Worm (Caenorhabditis elegans): ENCODE measurements around the gene F36A4.3.

F36A4.3 gene

DNA sequence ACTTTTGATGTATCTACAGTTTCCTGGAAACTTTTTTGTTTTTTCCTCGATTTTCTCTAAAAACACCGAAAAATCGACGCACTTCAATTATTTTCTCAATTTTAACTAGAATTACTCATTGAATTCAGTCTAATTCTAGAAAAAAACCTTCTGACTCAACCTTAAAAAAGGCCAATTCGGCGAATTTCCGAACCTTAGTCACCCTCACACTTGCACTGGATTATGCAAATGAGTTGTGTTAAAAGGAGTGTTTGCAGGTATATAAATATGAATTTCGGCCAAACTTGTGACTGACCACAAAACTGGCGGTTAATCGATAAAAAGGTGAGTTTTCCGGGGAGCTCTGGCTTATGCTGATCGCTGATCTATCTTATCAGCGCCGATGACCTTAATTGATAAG is 22.9 kb upstream of the F36A4.3 start, which contains the start of gene ttr-20:
Gene ttr-20 (plus strand): TSS at position 301 of the 400 bp plus-strand sequence.
- TF ChIP-seq sem-2 (GFP tag; optimal IDR thresholded peaks at IDR 0.05) (no peak), nhr-28 (tag; optimal IDR thresholded peaks at IDR 0.05) (no peak), mls-2 (tag; optimal IDR thresholded peaks at IDR 0.05) (no peak), bed-3 (GFP tag; optimal IDR thresholded peaks at IDR 0.05) (no peak), ceh-83 (GFP tag; optimal IDR thresholded peaks at IDR 0.05) (no peak), M03D4.4 (tag; optimal IDR thresholded peaks at IDR 0.05) (no peak), flh-1 (GFP tag; optimal IDR thresholded peaks at IDR 0.05) (no peak), unc-62 (GFP tag; optimal IDR thresholded peaks at IDR 0.05) (no peak), hlh-1 (tag; optimal IDR thresholded peaks at IDR 0.05) (no peak), cnd-1 (tag; optimal IDR thresholded peaks at IDR 0.05) (no peak), pha-4 (tag; optimal IDR thresholded peaks at IDR 0.05) (no peak), lin-32 (GFP tag; optimal IDR thresholded peaks at IDR 0.05) (no peak), unc-39 (tag; optimal IDR thresholded peaks at IDR 0.05) (no peak), nhr-237 (tag; optimal IDR thresholded peaks at IDR 0.05) (no peak), drap-1 (GFP tag; optimal IDR thresholded peaks at IDR 0.05) (no peak), elt-1 (tag; optimal IDR thresholded peaks at IDR 0.05; ENCODE audit: borderline replicate concordance, insufficient read depth) (no peak)

DNA sequence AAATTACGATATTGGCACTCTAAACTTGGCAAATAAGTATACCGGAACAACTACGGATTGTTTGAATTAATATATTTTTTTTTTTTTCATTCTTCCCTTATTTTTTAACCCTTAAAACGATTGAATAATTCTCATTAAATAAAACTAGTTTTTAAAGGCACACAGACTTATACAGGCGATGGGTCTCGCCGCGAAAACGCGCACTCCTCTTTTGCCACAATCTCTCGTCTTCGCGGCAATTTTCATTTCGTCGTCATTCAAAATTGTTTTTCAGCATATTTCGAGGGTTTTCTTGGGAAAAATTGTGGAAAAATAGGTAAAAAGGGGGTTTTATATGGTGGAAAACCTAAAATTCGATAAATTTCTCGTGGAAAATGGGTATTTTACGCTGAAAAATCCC is 22.1 kb upstream of the F36A4.3 start:
- TF ChIP-seq ham-2 (GFP tag; optimal IDR thresholded peaks at IDR 0.05), result no peak
- peak; percentile 3 for TF ChIP-seq ceh-39 (tag; optimal IDR thresholded peaks at IDR 0.05)
- TF ChIP-seq ceh-43 (GFP tag; optimal IDR thresholded peaks at IDR 0.05), result no peak
- peak; percentile 15 for TF ChIP-seq lin-13 (tag; optimal IDR thresholded peaks at IDR 0.05)
- no peak for TF ChIP-seq sem-2 (GFP tag; optimal IDR thresholded peaks at IDR 0.05)
- no peak for TF ChIP-seq nhr-76 (tag; optimal IDR thresholded peaks at IDR 0.05)
- peak; percentile 31 for TF ChIP-seq pha-4 (tag; optimal IDR thresholded peaks at IDR 0.05)
- peak; percentile 68 for TF ChIP-seq ces-1 (GFP tag; optimal IDR thresholded peaks at IDR 0.05)
- no peak for TF ChIP-seq zip-8 (tag; optimal IDR thresholded peaks at IDR 0.05)
- TF ChIP-seq unc-120 (tag; optimal IDR thresholded peaks at IDR 0.05; ENCODE audit: poor library complexity, severe bottlenecking), result peak; percentile 42
- TF ChIP-seq sptf-1 (tag; optimal IDR thresholded peaks at IDR 0.05), result peak; percentile 29
- peak; percentile 32 for TF ChIP-seq mep-1 (tag; optimal IDR thresholded peaks at IDR 0.05)
- peak; percentile 70 for TF ChIP-seq lsy-2 (tag; optimal IDR thresholded peaks at IDR 0.05)
- no peak for TF ChIP-seq drap-1 (GFP tag; optimal IDR thresholded peaks at IDR 0.05)
- TF ChIP-seq flh-1 (GFP tag; optimal IDR thresholded peaks at IDR 0.05), result no peak

DNA sequence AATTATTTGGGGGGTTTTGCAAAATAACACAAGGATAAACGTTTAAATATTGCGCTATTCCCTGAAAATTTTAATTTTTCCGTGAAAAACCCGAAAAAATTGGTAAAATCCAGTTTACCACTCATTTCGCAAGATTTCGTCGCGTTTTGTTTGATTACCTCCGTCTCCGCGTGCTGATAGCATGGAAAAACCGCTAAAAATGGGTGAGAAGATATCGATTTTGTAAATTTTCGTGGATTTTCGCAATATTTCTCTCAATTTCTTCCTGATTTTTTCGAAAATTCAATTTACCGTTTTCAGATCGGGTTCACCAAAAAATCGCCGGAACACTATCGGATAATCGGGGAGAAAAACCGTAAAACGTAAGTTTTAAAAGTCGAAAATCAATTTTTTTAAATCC is 21.6 kb upstream of the F36A4.3 start, which contains the start of gene ama-1:
Gene ama-1 (plus strand): TSS at position 301 of the 400 bp plus-strand sequence.
- no peak for TF ChIP-seq tbx-8 (GFP tag; optimal IDR thresholded peaks at IDR 0.05)

DNA sequence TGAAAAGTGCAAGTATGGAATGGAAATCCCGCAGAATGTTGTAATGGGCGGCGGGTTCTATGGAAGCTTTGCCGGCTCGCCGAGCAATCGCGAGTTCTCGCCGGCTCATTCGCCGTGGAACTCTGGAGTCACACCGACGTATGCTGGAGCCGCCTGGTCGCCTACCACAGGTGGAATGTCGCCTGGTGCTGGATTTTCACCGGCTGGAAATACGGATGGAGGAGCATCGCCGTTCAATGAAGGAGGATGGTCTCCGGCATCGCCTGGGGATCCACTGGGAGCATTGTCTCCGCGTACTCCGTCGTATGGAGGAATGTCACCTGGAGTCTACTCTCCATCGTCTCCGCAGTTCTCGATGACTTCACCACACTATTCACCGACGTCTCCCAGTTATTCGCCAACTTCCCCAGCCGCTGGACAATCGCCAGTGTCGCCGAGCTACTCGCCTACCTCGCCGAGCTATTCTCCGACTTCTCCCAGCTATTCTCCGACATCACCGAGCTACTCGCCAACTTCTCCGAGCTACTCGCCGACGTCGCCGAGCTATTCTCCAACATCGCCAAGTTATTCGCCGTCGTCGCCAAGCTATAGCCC is 14.3 kb upstream of the F36A4.3 start:
- no peak for TF ChIP-seq lin-32 (GFP tag; optimal IDR thresholded peaks at IDR 0.05)
- no peak for TF ChIP-seq lsy-2 (tag; optimal IDR thresholded peaks at IDR 0.05)
- no peak for TF ChIP-seq cnd-1 (tag; optimal IDR thresholded peaks at IDR 0.05)
- TF ChIP-seq bed-3 (GFP tag; optimal IDR thresholded peaks at IDR 0.05), result no peak
- no peak for TF ChIP-seq snpc-4 (tag; optimal IDR thresholded peaks at IDR 0.05)
- TF ChIP-seq ces-1 (GFP tag; optimal IDR thresholded peaks at IDR 0.05), result no peak
- TF ChIP-seq ham-2 (GFP tag; optimal IDR thresholded peaks at IDR 0.05), result no peak
- TF ChIP-seq ceh-39 (tag; optimal IDR thresholded peaks at IDR 0.05), result no peak
- no peak for TF ChIP-seq unc-62 (GFP tag; optimal IDR thresholded peaks at IDR 0.05)
- no peak for TF ChIP-seq nhr-28 (tag; optimal IDR thresholded peaks at IDR 0.05)

DNA sequence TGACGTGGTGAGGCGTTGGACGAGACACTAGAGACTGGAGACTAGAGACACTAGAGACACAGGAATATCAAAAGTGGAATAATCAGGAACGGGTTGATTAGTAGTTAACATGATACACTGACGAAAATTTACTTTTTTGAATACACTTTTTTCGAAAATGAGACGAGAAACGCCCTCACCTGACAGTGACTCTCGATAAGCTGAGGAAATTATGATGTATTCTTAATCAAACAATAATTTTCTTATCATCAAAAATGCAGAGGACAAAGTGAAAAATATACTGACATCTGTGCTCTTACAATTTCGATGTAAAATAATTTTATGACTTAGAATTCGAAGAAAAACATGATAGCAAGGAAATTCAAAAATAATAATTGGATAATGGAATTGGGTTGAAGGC is 10.0 kb upstream of the F36A4.3 start:
- no peak for TF ChIP-seq snpc-4 (tag; optimal IDR thresholded peaks at IDR 0.05)
- TF ChIP-seq mab-5 (tag; optimal IDR thresholded peaks at IDR 0.05), result no peak

DNA sequence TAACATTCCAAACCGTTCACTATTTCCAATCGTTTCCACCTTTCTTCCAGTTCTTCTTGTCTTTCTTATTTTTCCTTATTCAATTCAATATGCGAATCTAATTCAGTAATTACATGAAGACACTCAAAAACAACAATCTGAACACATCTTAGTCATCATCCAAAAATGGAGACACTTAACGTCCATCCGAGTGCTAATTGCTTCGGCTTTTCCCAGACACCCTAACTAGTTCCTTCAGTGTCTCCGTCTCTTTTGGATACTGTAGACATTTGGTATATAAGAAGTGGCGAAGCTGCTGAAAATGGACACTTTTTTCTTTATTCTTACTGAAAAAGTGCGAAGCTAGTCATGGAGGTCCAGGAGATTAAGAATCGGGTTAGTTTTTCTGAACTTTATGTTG is 6.4 kb upstream of the F36A4.3 start, which contains the start of gene col-33:
Gene col-33 (plus strand): TSS at position 301 of the 400 bp plus-strand sequence.
- TF ChIP-seq lsy-2 (tag; optimal IDR thresholded peaks at IDR 0.05) (no peak), unc-39 (tag; optimal IDR thresholded peaks at IDR 0.05) (no peak), nhr-28 (tag; optimal IDR thresholded peaks at IDR 0.05) (no peak), pha-4 (tag; optimal IDR thresholded peaks at IDR 0.05) (no peak), ham-2 (GFP tag; optimal IDR thresholded peaks at IDR 0.05) (no peak), snpc-4 (tag; optimal IDR thresholded peaks at IDR 0.05) (no peak)

Measured in whole organism, mixed stage, embryonic.